Worm (Caenorhabditis elegans) whole organism, midembryonic: ENCODE data around the gene C01F1.5.

Experiments
- cog-1 ChIP-seq: sonication (generic microtip); optimal IDR thresholded peaks from 2 replicates; lab custom pipeline; 2016; ENCODE audit warnings: missing genetic modification characterization, missing compliant biosample characterization
- ref-1 ChIP-seq: fragments of 200-800 bp; sonication (Bioruptor generic); conservative IDR thresholded peaks from 2 replicates; pipeline ENCODE4 v1.3.6; 2022; ENCODE audit warnings: missing genetic modification reagents, missing genetic modification characterization, missing compliant biosample characterization
- tab-1 ChIP-seq: fragments of 200-800 bp; sonication (Bioruptor generic); IDR thresholded peaks from 2 replicates; pipeline ENCODE4 v1.3.6; 2022; ENCODE audit warnings: missing genetic modification characterization, missing compliant biosample characterization
- ztf-23 ChIP-seq: fragments of 200-800 bp; sonication (Bioruptor generic); IDR thresholded peaks from 2 replicates; pipeline ENCODE4 v1.3.6; 2022; ENCODE audit warnings: missing genetic modification reagents, missing genetic modification characterization, missing compliant biosample characterization

ce11 chrII:4256541-4257001 is 25.1 kb downstream of the C01F1.5 start, which contains the start of gene C16A11.7:
- TF ChIP-seq tab-1 (no peak), ztf-23 (GFP tag; lab: Robert Waterston, UW) (no peak), ref-1 (GFP tag; lab: Robert Waterston, UW) (no peak), cog-1 (tag; lab: Kevin White, UChicago) (no peak)
